Fruit fly (Drosophila melanogaster) whole organism, pupa: ENCODE measurements around the gene Gcna.

Experiments
- CG10348 ChIP-seq: fragments of 200-800 bp; sonication (Bioruptor generic); IDR thresholded peaks from 2 replicates; pipeline ENCODE4 v1.3.6; 2022; ENCODE audit warnings: missing biosample characterization, missing genetic modification characterization
- CG12605 ChIP-seq: fragments of 200-800 bp; sonication (Bioruptor generic); IDR thresholded peaks from 2 replicates; pipeline ENCODE4 v1.3.6; 2022; ENCODE audit warnings: missing biosample characterization, missing genetic modification characterization
- CG13204 ChIP-seq: fragments of 200-800 bp; sonication (Bioruptor generic); optimal IDR thresholded peaks from 2 replicates; lab custom pipeline; 2018; ENCODE audit warnings: missing biosample characterization, mild to moderate bottlenecking, missing genetic modification characterization, moderate library complexity
- CG14655 ChIP-seq: fragments of 200-800 bp; sonication (Bioruptor generic); optimal IDR thresholded peaks from 3 replicates; lab custom pipeline; 2017; ENCODE audit warnings: mild to moderate bottlenecking, missing biosample characterization, missing genetic modification reagents, missing genetic modification characterization
- CG15710 ChIP-seq: fragments of 200-800 bp; sonication (Bioruptor generic); optimal IDR thresholded peaks from 2 replicates; lab custom pipeline; 2018; ENCODE audit warnings: missing biosample characterization, mild to moderate bottlenecking, missing genetic modification characterization, moderate library complexity
- CG17806 ChIP-seq: fragments of 200-800 bp; sonication (Bioruptor generic); optimal IDR thresholded peaks from 2 replicates; lab custom pipeline; 2018; ENCODE audit warnings: missing biosample characterization, mild to moderate bottlenecking, missing genetic modification characterization, moderate library complexity
- CG32121 ChIP-seq: fragments of 200-800 bp; sonication (Bioruptor generic); IDR thresholded peaks from 2 replicates; pipeline ENCODE4 v1.3.6; 2022; ENCODE audit warnings: missing biosample characterization, missing genetic modification characterization
- CG34367 ChIP-seq: fragments of 200-800 bp; sonication (Bioruptor generic); optimal IDR thresholded peaks from 2 replicates; lab custom pipeline; 2018; ENCODE audit warnings: missing biosample characterization, mild to moderate bottlenecking, missing genetic modification characterization
- CG4496 ChIP-seq: fragments of 200-800 bp; sonication (Bioruptor generic); IDR thresholded peaks from 3 replicates; pipeline ENCODE4 v1.3.6; 2022; ENCODE audit warnings: missing biosample characterization, missing genetic modification characterization
- CG8159 ChIP-seq: fragments of 200-800 bp; sonication (Bioruptor generic); optimal IDR thresholded peaks from 3 replicates; lab custom pipeline; 2018; ENCODE audit warnings: missing biosample characterization, mild to moderate bottlenecking, missing genetic modification characterization, moderate library complexity
- CG8301 ChIP-seq: fragments of 200-800 bp; sonication (Bioruptor generic); optimal IDR thresholded peaks from 2 replicates; lab custom pipeline; 2018; ENCODE audit warnings: missing biosample characterization, mild to moderate bottlenecking, missing genetic modification characterization
- CG9948 ChIP-seq: fragments of 200-800 bp; sonication (Bioruptor generic); optimal IDR thresholded peaks from 2 replicates; lab custom pipeline; 2018; ENCODE audit warnings: missing biosample characterization, mild to moderate bottlenecking, missing genetic modification characterization, moderate library complexity
- D1 ChIP-seq: fragments of 200-800 bp; sonication (Bioruptor generic); optimal IDR thresholded peaks from 2 replicates; lab custom pipeline; 2018; ENCODE audit warnings: missing biosample characterization, mild to moderate bottlenecking, missing genetic modification characterization, moderate library complexity
- EcR ChIP-seq: fragments of 200-800 bp; sonication (Bioruptor generic); optimal IDR thresholded peaks from 3 replicates; lab custom pipeline; 2019; ENCODE audit warnings: missing biosample characterization, missing genetic modification characterization, mild to moderate bottlenecking, moderate library complexity, missing genetic modification reagents
- Ets98B ChIP-seq: fragments of 200-800 bp; sonication (Bioruptor generic); IDR thresholded peaks from 2 replicates; pipeline ENCODE4 v1.3.6; 2022; ENCODE audit warnings: missing biosample characterization, missing genetic modification characterization
- Pif1A ChIP-seq: fragments of 200-800 bp; sonication (Bioruptor generic); optimal IDR thresholded peaks from 3 replicates; lab custom pipeline; 2016; ENCODE audit warnings: missing biosample characterization, missing genetic modification characterization
- Pif1B ChIP-seq: fragments of 200-800 bp; sonication (Bioruptor generic); optimal IDR thresholded peaks from 3 replicates; lab custom pipeline; 2016; ENCODE audit warnings: missing biosample characterization, missing genetic modification characterization
- Snoo ChIP-seq: fragments of 200-800 bp; sonication (Bioruptor generic); optimal IDR thresholded peaks from 3 replicates; lab custom pipeline; 2017; ENCODE audit warnings: missing biosample characterization, mild to moderate bottlenecking, missing genetic modification characterization, inconsistent platforms
- fd96Ca ChIP-seq: fragments of 200-800 bp; sonication (Bioruptor generic); IDR thresholded peaks from 3 replicates; pipeline ENCODE4 v1.3.6; 2022; ENCODE audit warnings: missing biosample characterization, missing genetic modification characterization
- gl ChIP-seq: fragments of 200-800 bp; sonication (Bioruptor generic); optimal IDR thresholded peaks from 2 replicates; lab custom pipeline; 2018; ENCODE audit warnings: missing biosample characterization, mild to moderate bottlenecking, missing genetic modification characterization
- rn ChIP-seq: fragments of 200-800 bp; sonication (Bioruptor generic); IDR thresholded peaks from 2 replicates; pipeline ENCODE4 v1.3.6; 2022; ENCODE audit warnings: missing biosample characterization, missing genetic modification characterization

Gcna gene

DNA sequence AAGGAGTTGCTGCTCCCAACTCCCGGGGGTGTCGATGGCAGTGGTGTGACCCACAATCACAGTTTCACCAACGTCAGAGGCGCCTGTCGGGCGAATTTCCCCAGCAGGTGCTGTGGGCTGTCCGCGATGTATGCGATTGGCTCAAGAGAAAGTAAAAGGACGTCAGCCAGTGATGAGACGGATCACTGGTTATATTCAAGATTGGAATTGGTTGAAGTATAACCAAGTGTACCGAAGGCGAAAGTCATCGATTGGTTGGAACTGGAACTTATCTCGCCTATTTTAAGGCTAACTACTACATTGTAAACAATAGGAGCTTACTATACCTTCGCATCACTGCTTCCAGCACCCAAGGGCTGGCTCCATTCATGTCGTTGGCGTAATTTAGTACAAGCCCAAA is 37.4 kb upstream of the Gcna start, which contains the start of gene CG32801:
Gene CG32801 (minus strand): TSS at position 101 of the 400 bp plus-strand sequence.
- no peak for TF ChIP-seq rn (GFP tag; lab: Robert Waterston, UW)
- no peak for TF ChIP-seq CG15710 (tag; lab: Kevin White, UChicago)
- no peak for TF ChIP-seq CG17806
- TF ChIP-seq Snoo (tag; lab: Kevin White, UChicago): no peak
- no peak for TF ChIP-seq Pif1A (GFP tag; lab: Kevin White, UChicago)
- no peak for TF ChIP-seq gl (tag; lab: Kevin White, UChicago)
- TF ChIP-seq fd96Ca (GFP tag; lab: Robert Waterston, UW): no peak
- TF ChIP-seq D1 (tag; lab: Kevin White, UChicago): no peak
- no peak for TF ChIP-seq CG4496 (GFP tag; lab: Robert Waterston, UW)
- TF ChIP-seq Pif1B (GFP tag; lab: Kevin White, UChicago): no peak
- TF ChIP-seq Ets98B (GFP tag; lab: Robert Waterston, UW): no peak
- no peak for TF ChIP-seq CG12605 (GFP tag; lab: Robert Waterston, UW)
- TF ChIP-seq CG8301 (tag; lab: Kevin White, UChicago): no peak
- TF ChIP-seq CG14655: no peak
- no peak for TF ChIP-seq CG8159

DNA sequence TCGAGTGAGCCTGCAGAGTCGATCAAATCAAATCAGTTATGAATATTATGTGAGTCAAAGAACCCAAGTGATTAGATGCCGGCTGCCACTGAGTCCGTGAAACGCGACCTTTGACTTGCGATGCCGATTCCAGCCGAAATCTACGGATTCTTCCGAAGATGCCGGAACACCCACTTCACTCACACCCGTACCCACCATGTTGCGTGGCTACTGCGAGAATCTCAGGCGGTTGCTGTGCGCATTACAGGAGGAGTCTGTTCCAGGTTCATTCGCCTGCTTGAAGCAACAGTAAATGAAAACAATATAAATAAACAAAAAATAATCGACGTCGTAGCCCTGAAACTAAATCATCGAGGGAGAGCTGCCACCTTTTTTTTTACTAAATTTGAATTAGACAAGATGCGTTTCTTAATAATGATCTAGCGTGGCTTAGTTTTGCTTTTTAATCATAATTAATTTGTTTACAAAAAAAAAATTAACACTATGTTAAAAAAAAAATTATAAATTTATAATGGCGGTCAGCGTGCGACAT is 36.0 kb upstream of the Gcna start, which contains the start of gene Ldaf1:
Gene Ldaf1 (minus strand): TSS at position 307 of the 532 bp plus-strand sequence.
- peak; percentile 39 for TF ChIP-seq EcR
- TF ChIP-seq CG34367 (tag; lab: Kevin White, UChicago): no peak

dm6 chrX:1900123-1900818 is 34.6 kb upstream of the Gcna start, which contains the start of gene arm:
Gene arm (minus strand): TSS chrX:1900646.
- TF ChIP-seq Ets98B (GFP tag; lab: Robert Waterston, UW): no peak
- no peak for TF ChIP-seq CG8301 (tag; lab: Kevin White, UChicago)
- TF ChIP-seq CG17806: no peak
- TF ChIP-seq CG15710 (tag; lab: Kevin White, UChicago): no peak
- TF ChIP-seq CG8159: peak; percentile 12

dm6 chrX:1899445-1900085 is 33.9 kb upstream of the Gcna start:
- TF ChIP-seq Pif1B (GFP tag; lab: Kevin White, UChicago): peak; percentile 31
- TF ChIP-seq CG13204 (GFP tag; lab: Kevin White, UChicago): peak; percentile 62
- peak; percentile 21; the same call in 1 of the 2 replicates for TF ChIP-seq Ets98B (GFP tag; lab: Robert Waterston, UW)
- TF ChIP-seq D1 (tag; lab: Kevin White, UChicago): no peak
- TF ChIP-seq, all 21 proteins: peak for 3

- TF ChIP-seq gl (tag; lab: Kevin White, UChicago) (peak; percentile 16), CG32121 (GFP tag; lab: Robert Waterston, UW) (peak; percentile 27; the same call in 1 of the 2 replicates), CG14655 (no peak), fd96Ca (GFP tag; lab: Robert Waterston, UW) (peak; percentile 60; the same call in 1 of the 3 replicates), Pif1B (GFP tag; lab: Kevin White, UChicago) (no peak), Snoo (tag; lab: Kevin White, UChicago) (peak; percentile 48), CG4496 (GFP tag; lab: Robert Waterston, UW) (peak; percentile 73; the same call in 2 of the 3 replicates), CG13204 (GFP tag; lab: Kevin White, UChicago) (no peak), CG8301 (tag; lab: Kevin White, UChicago) (peak; percentile 30), rn (GFP tag; lab: Robert Waterston, UW) (no peak), CG15710 (tag; lab: Kevin White, UChicago) (peak; percentile 66), Ets98B (GFP tag; lab: Robert Waterston, UW) (peak; percentile 48; the same call in 1 of the 2 replicates), CG17806 (peak; percentile 39), CG9948 (tag; lab: Kevin White, UChicago) (peak; percentile 33), CG34367 (tag; lab: Kevin White, UChicago) (peak; percentile 16), CG8159 (peak; percentile 58)
These were observed 31.7 kb upstream of the Gcna start for dm6 chrX:1897384-1897783.

- no peak for TF ChIP-seq CG34367 (tag; lab: Kevin White, UChicago)
- TF ChIP-seq Ets98B (GFP tag; lab: Robert Waterston, UW): no peak
- no peak for TF ChIP-seq gl (tag; lab: Kevin White, UChicago)
- no peak for TF ChIP-seq Snoo (tag; lab: Kevin White, UChicago)
- no peak for TF ChIP-seq CG12605 (GFP tag; lab: Robert Waterston, UW)
- TF ChIP-seq EcR: no peak
- TF ChIP-seq CG8301 (tag; lab: Kevin White, UChicago): no peak
- no peak for TF ChIP-seq Pif1B (GFP tag; lab: Kevin White, UChicago)
- no peak for TF ChIP-seq rn (GFP tag; lab: Robert Waterston, UW)
- no peak for TF ChIP-seq CG17806
- TF ChIP-seq CG8159: no peak
- no peak for TF ChIP-seq CG15710 (tag; lab: Kevin White, UChicago)
- no peak for TF ChIP-seq D1 (tag; lab: Kevin White, UChicago)
- no peak for TF ChIP-seq CG4496 (GFP tag; lab: Robert Waterston, UW)
- TF ChIP-seq CG9948 (tag; lab: Kevin White, UChicago): no peak
- no peak for TF ChIP-seq fd96Ca (GFP tag; lab: Robert Waterston, UW)
- TF ChIP-seq CG13204 (GFP tag; lab: Kevin White, UChicago): no peak
- no peak for TF ChIP-seq CG10348 (GFP tag; lab: Robert Waterston, UW)
These were observed 27.9 kb upstream of the Gcna start for dm6 chrX:1893532-1893931.
